Fruit fly (Drosophila melanogaster): Measurements from ENCODE around the gene RpS14a.
A peak's percentile ranks its signal among the peaks of the same experiment; 100 is the strongest.

The RpS14a gene

dm6 chrX:7908239-7909068 lies 25.1 kb upstream of the RpS14a start, which contains the start of the genes dpr14 and spidey:
Gene dpr14, minus strand, starts transcription at chrX:7908286.
Gene spidey, plus strand, starts transcription at chrX:7908931.
- TF ChIP-seq CG8301 (tag; optimal IDR thresholded peaks at IDR 0.05) (peak; percentile 79), CG14655 (GFP tag; optimal IDR thresholded peaks at IDR 0.05) (peak; percentile 85), CG32121 (GFP tag; IDR thresholded peaks at IDR 0.05) (peak; percentile 89), CG17806 (tag; optimal IDR thresholded peaks at IDR 0.05) (peak; percentile 74), EcR (GFP tag; optimal IDR thresholded peaks at IDR 0.05) (peak; percentile 76), CG15710 (tag; optimal IDR thresholded peaks at IDR 0.05) (peak; percentile 79), gl (tag; optimal IDR thresholded peaks at IDR 0.05) (peak; percentile 59), CG10348 (GFP tag; IDR thresholded peaks at IDR 0.05) (0 out of 2 replicates have a peak, but pooled peaks have one; percentile 31), CG8159 (tag; optimal IDR thresholded peaks at IDR 0.05) (peak; percentile 83), rn (GFP tag; IDR thresholded peaks at IDR 0.05) (no peak), CG13204 (GFP tag; optimal IDR thresholded peaks at IDR 0.05) (no peak), Ets98B (GFP tag; IDR thresholded peaks at IDR 0.05) (peak; percentile 85), Snoo (tag; optimal IDR thresholded peaks at IDR 0.05) (peak; percentile 56), CG4496 (GFP tag; IDR thresholded peaks at IDR 0.05) (peak; percentile 91), CG12605 (GFP tag; IDR thresholded peaks at IDR 0.05) (peak; percentile 66), fd96Ca (GFP tag; IDR thresholded peaks at IDR 0.05) (peak; percentile 90), CG34367 (tag; optimal IDR thresholded peaks at IDR 0.05) (peak; percentile 75), Pif1A (GFP tag; optimal IDR thresholded peaks at IDR 0.05) (no peak), CG9948 (tag; optimal IDR thresholded peaks at IDR 0.05) (peak; percentile 70), Pif1B (GFP tag; optimal IDR thresholded peaks at IDR 0.05) (peak; percentile 72), D1 (tag; optimal IDR thresholded peaks at IDR 0.05) (no peak)

- TF ChIP-seq CG15710 (tag; optimal IDR thresholded peaks at IDR 0.05), result no peak
- TF ChIP-seq CG4496 (GFP tag; IDR thresholded peaks at IDR 0.05), result no peak
- TF ChIP-seq rn (GFP tag; IDR thresholded peaks at IDR 0.05), result no peak
- no peak for TF ChIP-seq CG9948 (tag; optimal IDR thresholded peaks at IDR 0.05)
- TF ChIP-seq EcR (GFP tag; optimal IDR thresholded peaks at IDR 0.05), result no peak
- no peak for TF ChIP-seq CG32121 (GFP tag; IDR thresholded peaks at IDR 0.05)
- no peak for TF ChIP-seq Snoo (tag; optimal IDR thresholded peaks at IDR 0.05)
- no peak for TF ChIP-seq CG17806 (tag; optimal IDR thresholded peaks at IDR 0.05)
- no peak for TF ChIP-seq CG8159 (tag; optimal IDR thresholded peaks at IDR 0.05)
- TF ChIP-seq CG34367 (tag; optimal IDR thresholded peaks at IDR 0.05), result no peak
- no peak for TF ChIP-seq CG13204 (GFP tag; optimal IDR thresholded peaks at IDR 0.05)
- no peak for TF ChIP-seq D1 (tag; optimal IDR thresholded peaks at IDR 0.05)
- no peak for TF ChIP-seq CG14655 (GFP tag; optimal IDR thresholded peaks at IDR 0.05)
- TF ChIP-seq CG12605 (GFP tag; IDR thresholded peaks at IDR 0.05), result no peak
These were observed 24.5 kb upstream of the RpS14a start for dm6 chrX:7909069-7909389.

dm6 chrX:7909482-7909881 lies 24.1 kb upstream of the RpS14a start:
- TF ChIP-seq Pif1A (GFP tag; optimal IDR thresholded peaks at IDR 0.05), result no peak
- TF ChIP-seq CG8159 (tag; optimal IDR thresholded peaks at IDR 0.05), result no peak
- TF ChIP-seq CG4496 (GFP tag; IDR thresholded peaks at IDR 0.05), result 0 out of 3 replicates have a peak, but pooled peaks have one; percentile 23
- TF ChIP-seq CG14655 (GFP tag; optimal IDR thresholded peaks at IDR 0.05), result no peak
- TF ChIP-seq CG15710 (tag; optimal IDR thresholded peaks at IDR 0.05), result no peak

DNA sequence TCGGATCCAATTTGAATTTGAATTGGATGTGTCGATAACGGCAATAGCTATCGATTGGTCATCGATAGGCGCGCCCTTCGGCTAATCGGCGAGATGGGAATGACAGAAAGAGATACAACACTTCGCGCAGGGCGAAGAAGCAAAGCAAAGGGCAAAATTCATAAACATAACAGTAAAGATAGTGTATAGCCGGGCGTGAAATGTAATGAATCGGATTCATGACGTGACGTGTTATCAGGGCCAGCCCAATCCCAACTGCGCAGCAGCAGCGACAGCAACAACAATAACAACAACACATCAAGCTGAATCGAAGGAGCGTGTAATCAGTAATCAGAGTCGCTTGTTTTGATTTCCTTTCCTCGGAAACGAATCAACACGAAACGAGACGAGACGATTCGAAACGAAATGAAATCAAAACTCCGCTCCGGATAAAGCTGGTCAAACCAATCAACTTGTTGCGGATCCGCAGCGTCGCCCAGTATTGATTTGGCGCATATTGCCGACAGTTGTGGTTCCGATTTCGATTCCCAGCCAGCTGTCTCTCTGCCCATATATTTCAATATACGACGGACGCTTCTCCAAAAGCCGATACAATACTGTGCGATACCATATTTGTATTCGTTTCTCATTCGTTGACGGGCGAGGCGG lies 21.4 kb upstream of the RpS14a start, which contains the start of gene snz:
TSS of gene snz (plus strand) at position 107 of the 648 bp plus-strand sequence.
- TF ChIP-seq CG15710 (tag; optimal IDR thresholded peaks at IDR 0.05) (no peak), fd96Ca (GFP tag; IDR thresholded peaks at IDR 0.05) (no peak), EcR (GFP tag; optimal IDR thresholded peaks at IDR 0.05) (peak; percentile 4)

DNA sequence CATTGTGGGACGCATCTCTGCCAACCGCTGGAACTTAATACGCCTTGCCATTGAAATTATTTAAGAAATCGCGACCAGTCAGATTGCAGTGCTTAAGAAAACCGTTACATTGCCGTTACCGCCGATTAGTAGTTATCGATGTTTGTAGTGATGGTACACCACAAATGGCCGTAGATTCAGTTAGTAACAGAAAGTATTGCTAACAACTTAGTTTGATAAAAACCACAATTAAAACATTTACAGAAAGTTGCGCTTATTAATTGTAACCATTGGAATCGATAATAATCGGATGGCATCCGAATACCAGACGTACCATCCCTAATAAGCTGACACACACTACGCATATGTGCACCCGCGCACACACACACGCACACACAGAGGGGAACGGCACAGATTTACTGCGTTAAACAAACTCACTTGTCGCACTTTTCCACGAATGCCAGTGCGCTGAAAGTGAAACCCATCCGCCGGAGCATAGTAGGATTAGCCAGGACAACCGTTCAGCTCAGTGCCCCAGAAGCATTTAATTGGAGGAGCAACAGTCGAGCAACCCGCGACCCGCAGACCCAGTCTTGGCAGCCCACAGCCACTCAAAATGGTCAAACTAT lies 13.4 kb upstream of the RpS14a start, which contains the start of the genes hdm and Ykt6:
TSS of gene hdm (minus strand) at position 51 of the 608 bp plus-strand sequence.
TSS of gene Ykt6 (plus strand) at position 329 of the 608 bp plus-strand sequence.
- peak; percentile 12 for TF ChIP-seq EcR (GFP tag; optimal IDR thresholded peaks at IDR 0.05)
- peak; percentile 50 for TF ChIP-seq CG8301 (tag; optimal IDR thresholded peaks at IDR 0.05)
- peak; percentile 64; the same call in 1 of the 2 replicates for TF ChIP-seq Ets98B (GFP tag; IDR thresholded peaks at IDR 0.05)
- peak; percentile 81; the same call in 2 of the 3 replicates for TF ChIP-seq CG4496 (GFP tag; IDR thresholded peaks at IDR 0.05)
- peak; percentile 61 for TF ChIP-seq Snoo (tag; optimal IDR thresholded peaks at IDR 0.05)
- peak; percentile 62 for TF ChIP-seq CG15710 (tag; optimal IDR thresholded peaks at IDR 0.05)
- no peak for TF ChIP-seq CG13204 (GFP tag; optimal IDR thresholded peaks at IDR 0.05)
- no peak for TF ChIP-seq CG8159 (tag; optimal IDR thresholded peaks at IDR 0.05)
- no peak for TF ChIP-seq rn (GFP tag; IDR thresholded peaks at IDR 0.05)
- TF ChIP-seq gl (tag; optimal IDR thresholded peaks at IDR 0.05), result peak; percentile 42
- no peak for TF ChIP-seq Pif1B (GFP tag; optimal IDR thresholded peaks at IDR 0.05)
- no peak for TF ChIP-seq CG12605 (GFP tag; IDR thresholded peaks at IDR 0.05)
- TF ChIP-seq CG34367 (tag; optimal IDR thresholded peaks at IDR 0.05), result peak; percentile 45
- TF ChIP-seq CG14655 (GFP tag; optimal IDR thresholded peaks at IDR 0.05), result no peak
- no peak for TF ChIP-seq fd96Ca (GFP tag; IDR thresholded peaks at IDR 0.05)
- TF ChIP-seq Pif1A (GFP tag; optimal IDR thresholded peaks at IDR 0.05), result no peak
- TF ChIP-seq CG9948 (tag; optimal IDR thresholded peaks at IDR 0.05), result peak; percentile 31
- TF ChIP-seq CG17806 (tag; optimal IDR thresholded peaks at IDR 0.05), result peak; percentile 43
- peak; percentile 59 for TF ChIP-seq CG32121 (GFP tag; IDR thresholded peaks at IDR 0.05)
- TF ChIP-seq D1 (tag; optimal IDR thresholded peaks at IDR 0.05), result no peak
- no peak for TF ChIP-seq CG10348 (GFP tag; IDR thresholded peaks at IDR 0.05)
